Fruit fly (Drosophila melanogaster) whole organism, embryonic: Measurements from ENCODE around the gene CG4594.

Experiments
- CG15696 ChIP-seq: fragments of 200-800 bp; sonication (Bioruptor generic); optimal IDR thresholded peaks from 2 replicates; lab custom pipeline; 2019; ENCODE audit warnings: missing biosample characterization, mild to moderate bottlenecking, missing genetic modification characterization, moderate library complexity
- CG18599 ChIP-seq: fragments of 200-800 bp; sonication (Bioruptor generic); optimal IDR thresholded peaks from 3 replicates; lab custom pipeline; 2017; ENCODE audit warnings: missing biosample characterization, missing genetic modification characterization, mild to moderate bottlenecking, moderate library complexity, missing genetic modification reagents
- CG2116 ChIP-seq: fragments of 200-800 bp; sonication (Bioruptor generic); optimal IDR thresholded peaks from 3 replicates; lab custom pipeline; 2018; ENCODE audit warnings: missing biosample characterization, mild to moderate bottlenecking, missing genetic modification characterization
- CG6854 ChIP-seq: fragments of 200-800 bp; sonication (Bioruptor generic); optimal IDR thresholded peaks from 3 replicates; lab custom pipeline; 2017; ENCODE audit warnings: missing biosample characterization, mild to moderate bottlenecking, missing genetic modification characterization
- CG7556 ChIP-seq: fragments of 200-800 bp; sonication (Bioruptor generic); optimal IDR thresholded peaks from 2 replicates; lab custom pipeline; 2017; ENCODE audit warnings: missing biosample characterization, mild to moderate bottlenecking, missing genetic modification characterization
- CG9609 ChIP-seq: fragments of 200-800 bp; sonication (Bioruptor generic); optimal IDR thresholded peaks from 3 replicates; lab custom pipeline; 2016; ENCODE audit warnings: missing biosample characterization, missing genetic modification characterization
- Dip2 ChIP-seq: fragments of 200-800 bp; sonication (Bioruptor generic); IDR thresholded peaks from 2 replicates; pipeline ENCODE4 v1.3.6; 2022; ENCODE audit warnings: missing biosample characterization, missing genetic modification characterization
- Fer3 ChIP-seq: fragments of 200-800 bp; sonication (Bioruptor generic); optimal IDR thresholded peaks from 2 replicates; lab custom pipeline; 2018; ENCODE audit warnings: missing biosample characterization, mild to moderate bottlenecking, missing genetic modification characterization, moderate library complexity
- Optix ChIP-seq: fragments of 200-800 bp; sonication (Bioruptor generic); IDR thresholded peaks from 3 replicates; pipeline ENCODE4 v1.3.6; 2022; ENCODE audit warnings: missing biosample characterization, missing genetic modification characterization
- Tbp ChIP-seq: fragments of >200 bp; optimal IDR thresholded peaks from 2 replicates; lab custom pipeline; 2018; ENCODE audit warnings: missing biosample characterization, missing genetic modification characterization
- fu2 ChIP-seq: fragments of 200-800 bp; sonication (Bioruptor generic); optimal IDR thresholded peaks from 2 replicates; lab custom pipeline; 2016; ENCODE audit warnings: missing biosample characterization, missing genetic modification characterization

DNA sequence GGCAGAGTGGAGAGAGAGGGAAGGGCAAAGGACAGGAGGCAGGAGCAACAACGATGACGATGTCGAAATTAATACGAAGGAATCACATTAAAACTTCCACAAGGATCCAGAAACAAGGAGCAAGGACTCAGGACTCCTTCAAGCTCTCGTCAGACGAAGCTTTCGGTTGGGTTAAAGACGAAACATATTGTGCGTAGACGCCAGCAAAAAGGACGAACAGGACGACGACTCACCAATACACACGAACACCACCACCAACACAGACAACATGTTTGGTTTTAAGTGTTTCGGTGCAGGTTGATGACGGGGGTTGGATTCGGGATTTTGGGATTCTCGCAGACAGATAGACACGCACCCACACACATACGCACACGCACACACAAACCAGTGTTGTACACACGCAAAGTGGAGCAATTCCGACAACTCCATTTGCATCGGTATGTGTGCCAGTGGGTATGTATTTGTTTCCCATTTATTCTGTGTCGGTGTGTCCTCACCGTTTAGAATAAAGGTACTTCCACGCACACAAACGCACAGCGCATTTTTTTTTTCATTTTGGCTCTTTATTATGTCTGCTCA is 37.5 kb upstream of the CG4594 start:
- no peak for TF ChIP-seq CG7556 (GFP tag; lab: Kevin White, UChicago)
- no peak for TF ChIP-seq CG6854
- TF ChIP-seq CG9609 (GFP tag; lab: Kevin White, UChicago) = no peak
- no peak for TF ChIP-seq Tbp
- no peak for TF ChIP-seq Fer3 (tag; lab: Kevin White, UChicago)
- TF ChIP-seq CG15696 (tag; lab: Kevin White, UChicago) = no peak
- no peak for TF ChIP-seq CG18599 (GFP tag; lab: Kevin White, UChicago)
- no peak for TF ChIP-seq Optix (GFP tag; lab: Robert Waterston, UW)
- TF ChIP-seq CG2116 (GFP tag; lab: Kevin White, UChicago) = no peak
- TF ChIP-seq fu2 (GFP tag; lab: Kevin White, UChicago) = no peak
- no peak for TF ChIP-seq Dip2
